Fruit fly (Drosophila melanogaster): ENCODE measurements around the gene prt.

DNA sequence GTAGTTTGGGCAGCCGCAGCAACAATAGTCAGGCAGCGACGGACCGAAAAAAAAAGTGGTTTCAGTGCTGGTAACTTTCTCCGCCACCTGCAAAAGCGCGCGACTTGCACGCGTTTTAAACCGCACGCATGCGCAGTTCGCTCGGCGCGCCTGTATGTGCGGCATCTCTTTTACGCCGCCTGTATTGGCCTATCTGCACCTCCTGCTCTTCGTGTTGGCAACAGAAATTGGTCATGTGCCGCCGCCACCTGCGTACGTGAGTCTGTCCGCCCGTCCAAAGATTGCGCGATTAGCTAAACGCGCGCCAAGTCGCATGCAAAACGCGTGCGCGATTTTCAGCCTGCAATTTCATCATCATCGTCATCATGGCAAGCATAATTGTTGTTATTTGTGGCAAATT is 36.8 kb upstream of the prt start:
- TF ChIP-seq CG8478 (optimal IDR thresholded peaks at IDR 0.05): no peak
- no peak for TF ChIP-seq usp (GFP tag; optimal IDR thresholded peaks at IDR 0.05)
- TF ChIP-seq pan (optimal IDR thresholded peaks at IDR 0.05): no peak
- TF ChIP-seq psq (optimal IDR thresholded peaks at IDR 0.05): no peak

Data from whole organism.